Worm (Caenorhabditis elegans): ENCODE results near the gene smcl-1.

DNA sequence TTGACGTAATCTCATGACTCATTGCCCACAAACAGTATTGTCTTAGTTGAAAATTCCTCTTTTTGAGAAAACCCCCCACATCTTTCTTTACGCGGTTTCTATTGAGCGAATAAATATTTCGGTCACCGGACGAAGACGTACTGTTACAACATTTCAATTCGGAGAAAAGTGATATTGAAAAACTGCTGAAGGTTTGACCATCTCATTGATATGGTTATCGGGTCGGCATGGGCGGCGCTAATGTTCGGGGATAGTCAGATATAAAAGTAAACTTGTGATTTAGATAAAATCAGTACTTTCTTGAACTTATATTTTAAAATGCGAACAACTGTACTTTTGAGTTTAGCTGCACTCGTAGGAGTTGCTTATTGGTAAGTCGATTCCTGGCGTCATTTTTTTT lies 46.1 kb upstream of the smcl-1 start, which contains the start of gene T04F8.8:
- TF ChIP-seq fkh-2 (tag; optimal IDR thresholded peaks at IDR 0.05) (no peak), tbx-2 (tag; optimal IDR thresholded peaks at IDR 0.05) (no peak), snpc-4 (tag; optimal IDR thresholded peaks at IDR 0.05) (no peak), R02D3.7 (tag; optimal IDR thresholded peaks at IDR 0.05) (no peak), lin-39 (tag; optimal IDR thresholded peaks at IDR 0.05) (no peak)

All from whole organism, L3 larva.